Fruit fly (Drosophila melanogaster) whole organism, pupa: ENCODE results near the gene Vps52.

Experiments used
- CG4496 ChIP-seq: fragments of 200-800 bp; sonication (Bioruptor generic); IDR thresholded peaks from 3 replicates; pipeline ENCODE4 v1.3.6; 2022; ENCODE audit warnings: missing biosample characterization, missing genetic modification characterization
- EcR ChIP-seq: fragments of 200-800 bp; sonication (Bioruptor generic); optimal IDR thresholded peaks from 3 replicates; lab custom pipeline; 2019; ENCODE audit warnings: missing biosample characterization, missing genetic modification characterization, mild to moderate bottlenecking, moderate library complexity, missing genetic modification reagents
- gl ChIP-seq: fragments of 200-800 bp; sonication (Bioruptor generic); optimal IDR thresholded peaks from 2 replicates; lab custom pipeline; 2018; ENCODE audit warnings: missing biosample characterization, mild to moderate bottlenecking, missing genetic modification characterization

DNA sequence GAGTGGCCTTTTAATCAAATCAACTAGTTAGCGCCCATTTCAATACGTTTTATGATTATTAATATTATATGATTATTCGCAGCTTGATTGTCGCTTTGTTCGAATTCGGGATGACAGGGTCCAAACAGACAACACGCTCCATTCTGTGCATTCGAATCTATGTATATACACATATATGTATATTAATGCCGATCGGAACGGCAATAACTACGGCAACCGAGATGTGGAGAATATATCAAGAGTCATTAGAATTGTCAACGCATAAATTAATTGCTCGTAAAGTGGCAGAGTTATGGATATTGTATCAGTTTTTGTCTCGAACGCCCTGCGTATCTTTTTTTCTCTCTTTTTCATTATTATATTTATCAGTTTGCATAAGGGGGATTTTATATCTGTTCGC lies 20.8 kb downstream of the Vps52 start:
- TF ChIP-seq gl (tag; lab: Kevin White, UChicago) (no peak), EcR (GFP tag; lab: Kevin White, UChicago) (no peak), CG4496 (GFP tag; lab: Robert Waterston, UW) (no peak)
